Fruit fly (Drosophila melanogaster): ENCODE measurements around the gene beag.

dm6 chr3R:9038652-9039051 is 26.2 kb downstream of the beag start, which contains the start of gene hyx:
- TF ChIP-seq kay (GFP tag; ENCODE audit: borderline replicate concordance) (peak; percentile 62), Crg-1 (GFP tag; optimal IDR thresholded peaks at IDR 0.05) (peak; percentile 53), CG33017 (tag; optimal IDR thresholded peaks at IDR 0.05) (peak; percentile 14)

All from whole organism, adult.